Fruit fly (Drosophila melanogaster): ENCODE data around the gene Cyp4d2.

Gene Cyp4d2

DNA sequence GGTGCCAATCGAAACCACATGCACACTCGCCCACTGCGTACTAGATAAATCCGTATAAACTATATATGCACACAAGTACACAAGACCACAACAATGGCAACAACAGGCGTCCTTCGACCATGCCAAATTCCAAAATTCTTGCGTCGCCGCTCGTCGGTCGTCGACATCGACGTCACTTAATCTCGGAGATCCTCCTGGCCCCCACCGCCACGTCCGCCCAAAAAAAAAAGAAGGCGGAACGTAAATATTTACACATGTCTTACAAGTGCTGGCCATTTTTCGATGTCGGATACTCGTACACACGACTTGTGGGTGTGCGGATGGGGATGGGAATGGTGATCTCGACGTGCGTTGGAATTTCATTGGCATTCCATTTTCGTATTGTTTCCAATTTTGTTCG, 12.4 kb upstream of the Cyp4d2 start:
- TF ChIP-seq mld (GFP tag; IDR thresholded peaks at IDR 0.05; ENCODE audit: partially characterized antibody) (no peak), CG10543 (GFP tag; optimal IDR thresholded peaks at IDR 0.05) (peak; percentile 41), gce (GFP tag; IDR thresholded peaks at IDR 0.05) (no peak), ftz-f1 (GFP tag; optimal IDR thresholded peaks at IDR 0.05) (peak; percentile 22), sd (tag; optimal IDR thresholded peaks at IDR 0.05) (peak; percentile 98), CG12769 (tag; optimal IDR thresholded peaks at IDR 0.05) (peak; percentile 45)

DNA sequence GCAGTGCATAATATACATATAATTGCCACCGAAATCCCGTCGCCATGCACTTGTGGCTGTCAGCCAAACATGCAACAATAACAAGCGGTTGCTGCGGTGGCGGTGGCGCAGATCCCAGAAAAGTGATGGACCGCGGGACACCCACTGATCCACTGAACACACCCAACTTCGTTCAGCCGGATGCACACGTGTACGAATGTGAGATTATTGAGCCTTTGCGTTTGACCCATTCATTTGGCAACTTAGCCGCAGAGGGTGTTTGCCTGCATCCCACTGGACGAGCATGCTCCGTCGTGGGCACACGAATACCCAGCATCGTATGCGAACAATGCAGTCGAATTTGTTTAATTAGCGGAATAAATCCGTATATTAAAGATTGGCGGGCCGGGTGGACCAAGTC, 10.4 kb upstream of the Cyp4d2 start:
- TF ChIP-seq ci (GFP tag; IDR thresholded peaks at IDR 0.05) = no peak
- TF ChIP-seq Fer2 (tag; optimal IDR thresholded peaks at IDR 0.05) = no peak
- TF ChIP-seq Spps (tag; optimal IDR thresholded peaks at IDR 0.05) = no peak
- no peak for TF ChIP-seq pzg (GFP tag; optimal IDR thresholded peaks at IDR 0.05)
- TF ChIP-seq Ets65A (GFP tag) = peak; percentile 46
- TF ChIP-seq CG3726 (GFP tag; IDR thresholded peaks at IDR 0.05) = 0 out of 3 replicates have a peak, but pooled peaks have one; percentile 41
- peak; percentile 81 for TF ChIP-seq Drgx (GFP tag; IDR thresholded peaks at IDR 0.05)
- peak; percentile 9 for TF ChIP-seq CG1603 (tag; optimal IDR thresholded peaks at IDR 0.05)
- TF ChIP-seq phol (tag; optimal IDR thresholded peaks at IDR 0.05) = no peak

DNA sequence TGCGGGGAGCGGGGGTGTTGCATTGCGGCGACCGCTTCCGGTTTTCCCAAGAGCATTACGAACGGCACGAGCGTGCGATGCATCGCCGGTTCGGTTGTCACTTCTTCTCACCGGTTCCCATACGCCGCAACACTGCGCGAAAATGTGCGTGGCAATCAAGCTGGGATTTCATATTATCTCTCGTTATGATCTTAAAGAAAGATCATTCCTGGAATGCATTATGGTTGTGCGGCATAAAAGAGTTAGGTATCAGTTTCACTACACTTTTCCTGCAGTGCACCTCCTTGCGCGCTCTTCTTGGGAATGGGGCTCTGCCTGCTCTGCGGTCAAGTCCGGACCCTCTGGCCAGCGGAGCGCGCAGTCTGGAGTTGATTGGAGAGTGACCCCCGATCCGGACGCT, 9.7 kb upstream of the Cyp4d2 start:
- 0 out of 3 replicates have a peak, but pooled peaks have one; percentile 26 for TF ChIP-seq tgo (GFP tag; IDR thresholded peaks at IDR 0.05)
- TF ChIP-seq dimm (GFP tag; IDR thresholded peaks at IDR 0.05) = peak; percentile 43; the same call in 1 of the 2 replicates
- TF ChIP-seq CG1603 (tag; optimal IDR thresholded peaks at IDR 0.05) = peak; percentile 80
- TF ChIP-seq CG31441 (GFP tag; IDR thresholded peaks at IDR 0.05) = no peak; the same call in 1 of the 2 replicates
- no peak for TF ChIP-seq Atf6 (GFP tag; IDR thresholded peaks at IDR 0.05)
- TF ChIP-seq stc (GFP tag; IDR thresholded peaks at IDR 0.05) = peak; percentile 43; the same call in 1 of the 2 replicates
- no peak for TF ChIP-seq Dad (GFP tag; optimal IDR thresholded peaks at IDR 0.05)
- peak; percentile 42 for TF ChIP-seq Hr3 (GFP tag; optimal IDR thresholded peaks at IDR 0.05)
- TF ChIP-seq CG17359 (tag; optimal IDR thresholded peaks at IDR 0.05) = peak; percentile 71
- TF ChIP-seq NfI (GFP tag; optimal IDR thresholded peaks at IDR 0.05) = peak; percentile 28
- peak; percentile 46; the same call in 1 of the 2 replicates for TF ChIP-seq E2f1 (GFP tag; IDR thresholded peaks at IDR 0.05)
- TF ChIP-seq repo (GFP tag; optimal IDR thresholded peaks at IDR 0.05) = peak; percentile 0
- peak; percentile 82 for TF ChIP-seq CG17328 (GFP tag; IDR thresholded peaks at IDR 0.05)
- TF ChIP-seq nmo (GFP tag; optimal IDR thresholded peaks at IDR 0.05) = peak; percentile 6
- no peak for TF ChIP-seq gro (GFP tag; optimal IDR thresholded peaks at IDR 0.05)
- TF ChIP-seq chif (GFP tag; optimal IDR thresholded peaks at IDR 0.05) = peak in 1 of 2 experiments; percentile 51
- TF ChIP-seq CG12659 (GFP tag; optimal IDR thresholded peaks at IDR 0.05) = peak; percentile 14
- TF ChIP-seq fu2 (GFP tag; optimal IDR thresholded peaks at IDR 0.05) = no peak
- TF ChIP-seq CG4820 (GFP tag; optimal IDR thresholded peaks at IDR 0.05) = peak; percentile 44
- peak; percentile 56 for TF ChIP-seq CG8388 (GFP tag; optimal IDR thresholded peaks at IDR 0.05)
- peak; percentile 74 for TF ChIP-seq wor (GFP tag; IDR thresholded peaks at IDR 0.05)
- TF ChIP-seq pfk (GFP tag; optimal IDR thresholded peaks at IDR 0.05) = no peak
- TF ChIP-seq sc (optimal IDR thresholded peaks at IDR 0.05) = no peak
- TF ChIP-seq sc (GFP tag; optimal IDR thresholded peaks at IDR 0.05) = peak; percentile 21
- TF ChIP-seq Asciz (GFP tag; optimal IDR thresholded peaks at IDR 0.05) = peak; percentile 44
- peak; percentile 47; the same call in 1 of the 2 replicates for TF ChIP-seq CG1024 (GFP tag; IDR thresholded peaks at IDR 0.05)
- no peak for TF ChIP-seq CG17912 (GFP tag; optimal IDR thresholded peaks at IDR 0.05)
- peak in 1 of 2 experiments; percentile 36 for TF ChIP-seq Hr51 (GFP tag; optimal IDR thresholded peaks at IDR 0.05)
- peak; percentile 45; the same call in 1 of the 2 replicates for TF ChIP-seq CG6689 (GFP tag; IDR thresholded peaks at IDR 0.05)
- TF ChIP-seq MTF-1 (GFP tag; optimal IDR thresholded peaks at IDR 0.05; ENCODE audit: borderline replicate concordance) = no peak
- TF ChIP-seq CG12769 (tag; optimal IDR thresholded peaks at IDR 0.05) = peak; percentile 55
- peak; percentile 61; the same call in 1 of the 2 replicates for TF ChIP-seq ranshi (GFP tag; IDR thresholded peaks at IDR 0.05)
- peak; percentile 58; the same call in 1 of the 2 replicates for TF ChIP-seq lmd (GFP tag; IDR thresholded peaks at IDR 0.05)
- peak; percentile 34 for TF ChIP-seq CG16863 (GFP tag; optimal IDR thresholded peaks at IDR 0.05)
- TF ChIP-seq CG12155 (GFP tag; optimal IDR thresholded peaks at IDR 0.05) = no peak

Data from whole organism, embryonic.